Worm (Caenorhabditis elegans) whole organism, young adult: ENCODE data around the gene glb-31.

Experiments
- F49E8.2 ChIP-seq: sonication (generic microtip); optimal IDR thresholded peaks from 3 replicates; lab custom pipeline; 2017; ENCODE audit warnings: missing genetic modification characterization, mild to moderate bottlenecking, missing compliant biosample characterization, antibody characterized with exemption, moderate library complexity; ENCODE audit not compliant: insufficient read depth
- T07F8.4 ChIP-seq: sonication (generic microtip); optimal IDR thresholded peaks from 2 replicates; lab custom pipeline; 2016; ENCODE audit warnings: mild to moderate bottlenecking, missing genetic modification characterization, moderate library complexity, missing compliant biosample characterization
- cebp-1 ChIP-seq, 2 experiments: fragments of 200-800 bp in 1 of 2; sonication (Bioruptor generic) in 1 of 2; sonication (generic microtip) in 1 of 2; IDR thresholded peaks in 1 of 2; optimal IDR thresholded peaks in 1 of 2; 2 replicates each; pipeline versions ENCODE4 v1.3.6 to Lab custom; 2017 to 2022; ENCODE audit warnings: missing compliant biosample characterization in 2 of 2, missing genetic modification characterization in 2 of 2, mild to moderate bottlenecking in 1 of 2, missing genetic modification reagents in 1 of 2, moderate library complexity in 1 of 2
- dpl-1 ChIP-seq: fragments of 150-350 bp; optimal IDR thresholded peaks from 2 replicates; lab custom pipeline; 2014; ENCODE audit warnings: missing biosample characterization, missing genetic modification reagents, missing genetic modification characterization
- gei-17 ChIP-seq: fragments of 200-800 bp; sonication (Bioruptor generic); optimal IDR thresholded peaks from 2 replicates; lab custom pipeline; 2018; ENCODE audit warnings: mild to moderate bottlenecking, missing genetic modification characterization, missing compliant biosample characterization
- pha-4 ChIP-seq: fragments of 150-350 bp; sonication (generic microtip); optimal IDR thresholded peaks from 2 replicates; lab custom pipeline; 2014; ENCODE audit warnings: missing biosample characterization, missing genetic modification reagents, missing genetic modification characterization
- tbp1 ChIP-seq: fragments of 200-800 bp; sonication (Bioruptor generic); optimal IDR thresholded peaks from 2 replicates; lab custom pipeline; 2018; ENCODE audit warnings: mild to moderate bottlenecking, missing genetic modification characterization, missing compliant biosample characterization
- unc-62 ChIP-seq: fragments of 150-350 bp; optimal IDR thresholded peaks from 2 replicates; lab custom pipeline; 2014; ENCODE audit warnings: missing biosample characterization, missing genetic modification reagents, missing genetic modification characterization

DNA sequence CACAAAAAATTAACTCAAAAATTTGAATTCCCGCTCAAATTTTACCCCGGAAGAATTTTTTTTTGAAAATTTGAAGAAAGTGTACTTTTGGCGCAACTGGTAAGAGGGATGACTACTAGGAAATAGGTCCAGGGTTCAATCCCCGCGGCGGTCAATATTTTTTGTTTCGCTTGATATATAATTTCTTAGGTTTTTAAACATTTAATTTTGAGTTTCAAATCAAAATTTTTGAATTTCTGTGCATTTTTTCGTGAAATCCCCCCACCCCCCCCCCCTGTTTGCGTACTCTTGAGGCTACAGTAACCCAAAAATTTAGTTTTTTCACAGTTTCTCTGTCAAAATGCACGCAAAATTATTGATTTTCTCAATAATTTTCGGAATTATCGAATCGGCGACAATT, 3.3 kb downstream of the glb-31 start, which contains the start of gene Y57G7A.1:
- TF ChIP-seq dpl-1 (GFP tag; lab: Kevin White, UChicago) (no peak), T07F8.4 (no peak), F49E8.2 (no peak), tbp1 (GFP tag; lab: Kevin White, UChicago) (peak; percentile 31), pha-4 (tag; lab: Kevin White, UChicago) (no peak), gei-17 (no peak), cebp-1 (GFP tag; IDR thresholded peaks at IDR 0.05; lab: Robert Waterston, UW) (no peak), cebp-1 (tag; optimal IDR thresholded peaks at IDR 0.05; lab: Kevin White, UChicago) (no peak), unc-62 (no peak)
